Fruit fly (Drosophila melanogaster): Measurements from ENCODE around the gene CG7546.

dm6 chr3L:7510414-7511384 lies at the start of gene CG7546:
- TF ChIP-seq ttk (optimal IDR thresholded peaks at IDR 0.05) = no peak
- no peak for TF ChIP-seq Myc (optimal IDR thresholded peaks at IDR 0.05)
- no peak for TF ChIP-seq h (optimal IDR thresholded peaks at IDR 0.05)
- no peak for TF ChIP-seq insv (optimal IDR thresholded peaks at IDR 0.05)
- no peak for TF ChIP-seq psq (optimal IDR thresholded peaks at IDR 0.05)
- TF ChIP-seq Sin3A (optimal IDR thresholded peaks at IDR 0.05) = no peak
